Worm (Caenorhabditis elegans): ENCODE results near the gene Y60A3A.21.

DNA sequence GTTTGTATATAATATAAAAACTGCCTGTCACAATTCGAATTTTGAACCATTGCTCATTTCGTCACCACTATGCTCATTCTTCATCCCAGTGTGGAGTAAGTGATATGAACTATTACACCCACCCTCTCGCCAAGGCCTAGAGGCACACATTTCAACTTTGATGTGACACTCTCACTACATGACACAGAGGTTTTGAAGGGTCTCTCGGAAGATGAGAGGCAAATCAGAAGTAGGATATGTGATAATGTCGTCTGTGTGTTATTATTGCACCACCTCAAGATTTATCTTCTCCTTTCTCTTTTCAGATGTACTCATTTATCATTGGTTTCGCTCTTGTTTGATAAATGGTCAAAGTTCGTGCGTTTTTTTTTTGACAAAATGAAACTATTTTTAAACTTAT is 9.6 kb downstream of the Y60A3A.21 start:
- TF ChIP-seq lin-39 (tag; optimal IDR thresholded peaks at IDR 0.05) (no peak), pha-4 (tag; optimal IDR thresholded peaks at IDR 0.05) (no peak), nhr-77 (tag; optimal IDR thresholded peaks at IDR 0.05) (no peak), nhr-11 (tag; optimal IDR thresholded peaks at IDR 0.05) (no peak), jun-1 (tag; optimal IDR thresholded peaks at IDR 0.05) (no peak)
